Fruit fly (Drosophila melanogaster) whole organism, adult: ENCODE measurements around the gene okr.
A peak's percentile ranks its signal among the peaks of the same experiment; 100 is the strongest.

ENCODE experiments used
- CG11617 ChIP-seq: fragments of 200-800 bp; sonication (Bioruptor generic); optimal IDR thresholded peaks from 2 replicates; lab custom pipeline; 2017; ENCODE audit warnings: mild to moderate bottlenecking, missing biosample characterization, missing genetic modification reagents, missing genetic modification characterization
- CG12768 ChIP-seq: fragments of 200-800 bp; sonication (Bioruptor generic); optimal IDR thresholded peaks from 2 replicates; lab custom pipeline; 2017; ENCODE audit warnings: missing biosample characterization, missing genetic modification characterization, mild to moderate bottlenecking, moderate library complexity, missing genetic modification reagents
- CG14711 ChIP-seq: fragments of 200-800 bp; sonication (Bioruptor generic); optimal IDR thresholded peaks from 2 replicates; lab custom pipeline; 2018; ENCODE audit warnings: missing biosample characterization, mild to moderate bottlenecking, missing genetic modification characterization, moderate library complexity
- CG1620 ChIP-seq: fragments of 200-800 bp; sonication (Bioruptor generic); optimal IDR thresholded peaks from 2 replicates; lab custom pipeline; 2016; ENCODE audit warnings: missing biosample characterization, missing genetic modification characterization
- CG33017 ChIP-seq: fragments of 200-800 bp; sonication (Bioruptor generic); optimal IDR thresholded peaks from 2 replicates; lab custom pipeline; 2018; ENCODE audit warnings: missing biosample characterization, mild to moderate bottlenecking, missing genetic modification characterization, moderate library complexity
- CG5204 ChIP-seq: fragments of 200-800 bp; sonication (Bioruptor generic); optimal IDR thresholded peaks from 2 replicates; lab custom pipeline; 2016; ENCODE audit warnings: missing biosample characterization, missing genetic modification characterization
- CG7045 ChIP-seq: fragments of 200-800 bp; sonication (Bioruptor generic); optimal IDR thresholded peaks from 2 replicates; lab custom pipeline; 2017; ENCODE audit warnings: missing biosample characterization, mild to moderate bottlenecking, missing genetic modification characterization
- CG7101 ChIP-seq: fragments of 200-800 bp; sonication (Bioruptor generic); optimal IDR thresholded peaks from 2 replicates; lab custom pipeline; 2018; ENCODE audit warnings: missing biosample characterization, mild to moderate bottlenecking, missing genetic modification characterization, moderate library complexity
- Clk ChIP-seq: fragments of 200-800 bp; sonication (Bioruptor generic); optimal IDR thresholded peaks from 2 replicates; lab custom pipeline; 2017; ENCODE audit warnings: missing biosample characterization, missing genetic modification characterization
- Crg-1 ChIP-seq: fragments of 200-800 bp; sonication (Bioruptor generic); optimal IDR thresholded peaks from 2 replicates; lab custom pipeline; 2016; ENCODE audit warnings: missing biosample characterization, missing genetic modification characterization
- Hr96 ChIP-seq: fragments of 200-800 bp; sonication (Bioruptor generic); optimal IDR thresholded peaks from 2 replicates; lab custom pipeline; 2016; ENCODE audit warnings: missing biosample characterization, missing genetic modification characterization
- Mnt ChIP-seq: fragments of 200-800 bp; sonication (Bioruptor generic); optimal IDR thresholded peaks from 2 replicates; lab custom pipeline; 2016; ENCODE audit warnings: missing biosample characterization, mild to moderate bottlenecking, missing genetic modification characterization
- bab1 ChIP-seq: fragments of 200-800 bp; sonication (Bioruptor generic); optimal IDR thresholded peaks from 3 replicates; lab custom pipeline; 2019; ENCODE audit warnings: missing biosample characterization, mild to moderate bottlenecking, missing genetic modification characterization, moderate library complexity
- cic ChIP-seq: fragments of 200-800 bp; sonication (Bioruptor generic); optimal IDR thresholded peaks from 2 replicates; lab custom pipeline; 2017; ENCODE audit warnings: missing biosample characterization, mild to moderate bottlenecking, missing genetic modification characterization, moderate library complexity
- cnc ChIP-seq, 2 experiments: fragments of >200 bp; optimal IDR thresholded peaks; 2 replicates each; lab custom pipeline; 2017
- kay ChIP-seq: fragments of 200-800 bp; sonication (Bioruptor generic); peaks from one replicate; lab custom pipeline; 2016; ENCODE audit warnings: missing biosample characterization, missing genetic modification characterization, borderline replicate concordance
- ovo ChIP-seq: fragments of 200-800 bp; sonication (Bioruptor generic); optimal IDR thresholded peaks from 2 replicates; lab custom pipeline; 2016; ENCODE audit warnings: missing biosample characterization, missing genetic modification characterization
- pad ChIP-seq: fragments of 200-800 bp; sonication (Bioruptor generic); optimal IDR thresholded peaks from 3 replicates; lab custom pipeline; 2017; ENCODE audit warnings: missing biosample characterization, missing genetic modification characterization, mild to moderate bottlenecking, moderate library complexity, missing genetic modification reagents
- tj ChIP-seq: fragments of 200-800 bp; sonication (Bioruptor generic); optimal IDR thresholded peaks from 3 replicates; lab custom pipeline; 2017; ENCODE audit warnings: missing biosample characterization, mild to moderate bottlenecking, missing genetic modification characterization, moderate library complexity
- toe ChIP-seq: fragments of 200-800 bp; sonication (Bioruptor generic); optimal IDR thresholded peaks from 2 replicates; lab custom pipeline; 2016; ENCODE audit warnings: missing biosample characterization, missing genetic modification characterization

Gene okr

DNA sequence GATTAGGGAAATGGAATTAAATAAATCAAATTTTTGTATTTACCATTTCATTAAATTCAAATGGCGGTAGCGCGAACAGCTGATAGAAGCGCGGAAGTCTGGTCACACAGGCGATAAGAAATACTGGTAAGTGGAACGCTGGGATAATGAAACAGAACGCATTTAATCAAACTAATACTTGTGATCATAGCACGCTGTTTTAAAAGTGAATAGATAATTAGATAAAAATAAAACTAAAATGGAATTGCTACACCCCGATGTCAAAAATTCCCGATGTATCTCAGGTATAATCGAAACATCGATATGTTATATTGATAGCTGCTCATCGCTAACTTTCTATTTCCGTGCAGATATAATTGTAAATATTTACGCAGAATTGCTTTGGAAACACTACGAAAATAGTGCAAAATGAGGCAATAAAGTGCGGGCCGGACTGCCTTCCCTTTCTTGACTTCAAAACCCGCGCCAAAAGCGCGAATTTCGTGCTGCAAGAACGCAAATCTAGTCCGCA is at the start of gene okr, which contains the start of gene CG3558:
Gene okr (minus strand): TSS at position 96 of the 511 bp plus-strand sequence.
Gene CG3558 (plus strand): TSS at position 207 of the 511 bp plus-strand sequence.
- TF ChIP-seq ovo (GFP tag; lab: Kevin White, UChicago) (no peak), bab1 (GFP tag; lab: Kevin White, UChicago) (peak; percentile 42), cnc (optimal IDR thresholded peaks at IDR 0.05; lab: Kevin White, UChicago) (no peak), CG5204 (GFP tag; lab: Kevin White, UChicago) (no peak)

- peak; percentile 39 for TF ChIP-seq CG7101 (tag; lab: Kevin White, UChicago)
- no peak for TF ChIP-seq bab1 (GFP tag; lab: Kevin White, UChicago)
- TF ChIP-seq kay (GFP tag; lab: Kevin White, UChicago), result peak; percentile 74
- no peak for TF ChIP-seq CG7045 (GFP tag; lab: Kevin White, UChicago)
- TF ChIP-seq Mnt (GFP tag; lab: Kevin White, UChicago), result peak; percentile 74
- TF ChIP-seq cic, result peak; percentile 49
- TF ChIP-seq CG14711, result peak; percentile 35
Measured at dm6 chr2L:3041918-3042615, 49.5 kb upstream of the okr start, which contains the start of gene CG17261. CG17261 (plus strand) TSS chr2L:3042551.

DNA sequence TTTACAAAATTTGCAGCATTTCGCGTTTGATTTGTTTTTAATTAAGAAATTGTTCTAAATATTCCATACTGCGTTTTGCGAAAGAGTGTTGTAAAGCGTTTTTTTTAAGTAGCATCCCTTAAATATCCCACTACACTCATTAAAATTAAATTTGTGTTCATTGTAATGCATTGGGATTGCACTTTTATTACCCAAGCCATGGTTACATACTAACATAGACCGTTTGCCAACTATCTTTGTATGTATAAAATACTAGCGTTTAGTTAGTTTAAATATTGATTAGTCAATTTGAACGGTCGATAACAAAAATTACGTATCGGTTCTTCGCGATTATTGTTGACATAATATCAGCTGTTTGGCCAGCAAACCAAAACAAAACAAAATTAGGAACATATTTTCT is 47.2 kb upstream of the okr start, which contains the start of the genes cnir and CG17221:
Gene cnir (minus strand): TSS at position 39 of the 400 bp plus-strand sequence.
Gene CG17221 (plus strand): TSS at position 203 of the 400 bp plus-strand sequence.
- TF ChIP-seq tj (GFP tag; lab: Kevin White, UChicago) (peak; percentile 65), CG14711 (peak; percentile 72), cic (peak; percentile 59), cnc (optimal IDR thresholded peaks at IDR 0.05; lab: Kevin White, UChicago) (no peak), Clk (GFP tag; lab: Kevin White, UChicago) (peak; percentile 31), Crg-1 (GFP tag; lab: Kevin White, UChicago) (peak; percentile 86), Hr96 (GFP tag; lab: Kevin White, UChicago) (peak; percentile 85), Mnt (GFP tag; lab: Kevin White, UChicago) (peak; percentile 85), CG12768 (peak; percentile 77), CG33017 (peak; percentile 77), CG7045 (GFP tag; lab: Kevin White, UChicago) (peak; percentile 73), pad (GFP tag; lab: Kevin White, UChicago) (peak; percentile 69), kay (GFP tag; lab: Kevin White, UChicago) (peak; percentile 99), bab1 (GFP tag; lab: Kevin White, UChicago) (peak; percentile 75), CG7101 (tag; lab: Kevin White, UChicago) (peak; percentile 84), ovo (GFP tag; lab: Kevin White, UChicago) (peak; percentile 43), CG11617 (peak; percentile 78), CG5204 (GFP tag; lab: Kevin White, UChicago) (peak; percentile 87), CG1620 (peak; percentile 92), toe (GFP tag; lab: Kevin White, UChicago) (peak; percentile 93)

- TF ChIP-seq Clk (GFP tag; lab: Kevin White, UChicago) (peak; percentile 78), CG5204 (GFP tag; lab: Kevin White, UChicago) (no peak), bab1 (GFP tag; lab: Kevin White, UChicago) (peak; percentile 95), pad (GFP tag; lab: Kevin White, UChicago) (peak; percentile 92), Hr96 (GFP tag; lab: Kevin White, UChicago) (peak; percentile 84), toe (GFP tag; lab: Kevin White, UChicago) (peak; percentile 90), CG7045 (GFP tag; lab: Kevin White, UChicago) (peak; percentile 88), tj (GFP tag; lab: Kevin White, UChicago) (peak; percentile 93), CG11617 (peak; percentile 86), Crg-1 (GFP tag; lab: Kevin White, UChicago) (peak; percentile 93), cnc (optimal IDR thresholded peaks at IDR 0.05; lab: Kevin White, UChicago) (peak in 1 of 2 experiments; percentile 66), CG12768 (peak; percentile 96), CG1620 (peak; percentile 84), Mnt (GFP tag; lab: Kevin White, UChicago) (peak; percentile 92), cic (peak; percentile 67), kay (GFP tag; lab: Kevin White, UChicago) (peak; percentile 99), ovo (GFP tag; lab: Kevin White, UChicago) (peak; percentile 34), CG14711 (peak; percentile 92), CG7101 (tag; lab: Kevin White, UChicago) (peak; percentile 95), CG33017 (peak; percentile 90)
Measured at dm6 chr2L:3037153-3037579, 44.6 kb upstream of the okr start, which contains the start of the genes CG17260 and SerRS. CG17260 (plus strand) TSS chr2L:3037230. SerRS (minus strand) TSS chr2L:3037403.

dm6 chr2L:3034969-3035368 is 42.4 kb upstream of the okr start, which contains the start of gene CG17258:
CG17258 (minus strand) TSS chr2L:3035348.
- no peak for TF ChIP-seq CG14711

DNA sequence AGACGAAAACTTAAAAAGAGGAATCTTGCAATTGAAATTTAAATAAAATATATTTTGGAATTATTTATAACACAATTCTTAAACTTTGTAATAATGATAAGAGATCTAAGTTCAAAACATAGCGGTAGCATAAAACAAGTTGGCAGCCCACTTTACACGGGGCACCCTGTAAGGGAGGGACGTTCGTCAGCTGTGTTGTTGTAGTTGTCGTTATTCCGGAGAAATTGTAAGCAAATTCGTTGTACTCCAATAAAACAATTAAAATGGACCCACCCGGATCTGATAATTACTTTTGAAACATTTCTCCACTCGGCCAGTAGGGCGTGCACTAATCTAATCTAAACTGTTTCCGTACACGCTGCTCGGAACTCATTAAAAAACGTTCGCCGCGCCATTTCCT is 37.8 kb upstream of the okr start, which contains the start of gene GABPI:
Gene GABPI (plus strand): TSS at position 190 of the 400 bp plus-strand sequence.
- TF ChIP-seq Mnt (GFP tag; lab: Kevin White, UChicago) (peak; percentile 8), CG12768 (peak; percentile 7), CG1620 (no peak), kay (GFP tag; lab: Kevin White, UChicago) (no peak), ovo (GFP tag; lab: Kevin White, UChicago) (peak; percentile 29), Crg-1 (GFP tag; lab: Kevin White, UChicago) (peak; percentile 65), tj (GFP tag; lab: Kevin White, UChicago) (no peak), bab1 (GFP tag; lab: Kevin White, UChicago) (peak; percentile 56), Hr96 (GFP tag; lab: Kevin White, UChicago) (no peak), cnc (optimal IDR thresholded peaks at IDR 0.05; lab: Kevin White, UChicago) (no peak), CG33017 (no peak), toe (GFP tag; lab: Kevin White, UChicago) (no peak), CG11617 (peak; percentile 1), Clk (GFP tag; lab: Kevin White, UChicago) (no peak), CG14711 (no peak), CG5204 (GFP tag; lab: Kevin White, UChicago) (no peak), CG7101 (tag; lab: Kevin White, UChicago) (peak; percentile 27), pad (GFP tag; lab: Kevin White, UChicago) (no peak), CG7045 (GFP tag; lab: Kevin White, UChicago) (no peak), cic (no peak)
